Worm (Caenorhabditis elegans) whole organism, midembryonic: ENCODE data around the gene srd-65.
"Not testable (repeated sequence)": the region's sequence is repeated elsewhere in the genome, so short reads cannot be mapped to it uniquely, and the experiment has no call there.

ENCODE experiments used
- T22C8.4 ChIP-seq: fragments of 200-800 bp; sonication (Bioruptor generic); IDR thresholded peaks from 2 replicates; pipeline ENCODE4 v1.3.6; 2022; ENCODE audit warnings: missing genetic modification characterization, missing compliant biosample characterization
- cog-1 ChIP-seq: sonication (generic microtip); optimal IDR thresholded peaks from 2 replicates; lab custom pipeline; 2016; ENCODE audit warnings: missing genetic modification characterization, missing compliant biosample characterization
- flt-1 ChIP-seq: fragments of 200-800 bp; sonication (Bioruptor generic); IDR thresholded peaks from 2 replicates; pipeline ENCODE4 v1.3.6; 2022; ENCODE audit warnings: missing genetic modification characterization, missing compliant biosample characterization
- klf-2 ChIP-seq: fragments of 200-800 bp; sonication (Bioruptor generic); conservative IDR thresholded peaks from 2 replicates; pipeline ENCODE4 v1.3.6; 2022; ENCODE audit warnings: missing genetic modification reagents, missing genetic modification characterization, missing compliant biosample characterization
- med-1 ChIP-seq: sonication (generic microtip); optimal IDR thresholded peaks from 2 replicates; lab custom pipeline; 2017; ENCODE audit warnings: missing genetic modification characterization, mild to moderate bottlenecking, missing compliant biosample characterization, antibody characterized with exemption, missing genetic modification reagents; ENCODE audit not compliant: insufficient read depth
- ref-1 ChIP-seq: fragments of 200-800 bp; sonication (Bioruptor generic); conservative IDR thresholded peaks from 2 replicates; pipeline ENCODE4 v1.3.6; 2022; ENCODE audit warnings: missing genetic modification reagents, missing genetic modification characterization, missing compliant biosample characterization
- tab-1 ChIP-seq: fragments of 200-800 bp; sonication (Bioruptor generic); IDR thresholded peaks from 2 replicates; pipeline ENCODE4 v1.3.6; 2022; ENCODE audit warnings: missing genetic modification characterization, missing compliant biosample characterization
- ztf-23 ChIP-seq: fragments of 200-800 bp; sonication (Bioruptor generic); IDR thresholded peaks from 2 replicates; pipeline ENCODE4 v1.3.6; 2022; ENCODE audit warnings: missing genetic modification reagents, missing genetic modification characterization, missing compliant biosample characterization
- ztf-29 ChIP-seq: fragments of 200-800 bp; sonication (Bioruptor generic); IDR thresholded peaks from 2 replicates; pipeline ENCODE4 v1.3.6; 2022; ENCODE audit warnings: missing genetic modification reagents, missing genetic modification characterization, missing compliant biosample characterization

Gene srd-65

DNA sequence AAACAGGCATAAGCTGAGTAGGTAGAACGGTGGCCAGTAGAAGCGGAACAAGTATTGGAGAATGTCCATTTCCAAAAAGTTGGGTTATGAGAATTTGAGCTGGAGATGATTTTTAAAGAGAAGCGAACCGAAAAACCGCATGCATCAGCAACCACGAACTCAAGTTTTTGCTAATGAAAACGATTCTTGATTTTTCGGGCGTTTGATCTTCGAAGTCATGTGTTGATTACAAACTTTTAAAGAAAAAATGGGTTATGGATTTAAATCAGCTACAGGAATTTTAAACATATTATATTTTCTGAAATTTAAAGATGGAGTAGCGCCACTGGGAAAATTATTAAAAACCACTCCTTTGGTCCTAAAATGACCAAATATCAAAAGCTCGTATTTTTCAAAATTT lies at the start of gene srd-65:
srd-65 (minus strand) TSS at position 101 of the 400 bp plus-strand sequence.
- no peak for TF ChIP-seq ref-1 (GFP tag; lab: Robert Waterston, UW)
- no peak for TF ChIP-seq med-1 (GFP tag; lab: Kevin White, UChicago)
- no peak for TF ChIP-seq ztf-29 (GFP tag; lab: Robert Waterston, UW)
- no peak for TF ChIP-seq tab-1
- no peak for TF ChIP-seq klf-2
- no peak for TF ChIP-seq cog-1 (tag; lab: Kevin White, UChicago)
- no peak for TF ChIP-seq flt-1
- no peak for TF ChIP-seq ztf-23 (GFP tag; lab: Robert Waterston, UW)
- TF ChIP-seq T22C8.4 (GFP tag; lab: Robert Waterston, UW), result no peak

DNA sequence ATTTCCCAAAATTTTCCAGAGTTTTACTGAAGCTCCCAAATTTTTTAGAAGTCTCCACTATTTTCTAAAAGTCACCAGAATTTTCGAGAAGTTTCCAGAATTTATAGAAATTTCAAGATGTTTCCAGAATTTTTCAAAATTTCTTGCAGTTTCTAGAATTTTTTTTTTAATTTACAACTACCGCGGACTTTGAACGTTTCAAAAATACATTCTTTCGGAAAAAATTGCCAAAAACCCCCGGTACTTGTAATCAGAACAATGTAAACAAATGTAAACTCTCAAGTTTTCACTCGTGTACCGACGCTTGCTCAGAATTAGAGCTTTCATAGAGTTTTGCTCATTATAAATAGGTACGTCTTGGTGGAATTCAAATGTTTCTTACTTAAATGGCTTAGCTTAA lies 48.9 kb upstream of the srd-65 start, which contains the start of gene fbxa-39:
fbxa-39 (plus strand) TSS at position 301 of the 400 bp plus-strand sequence.
- no peak for TF ChIP-seq klf-2
- TF ChIP-seq ref-1 (GFP tag; lab: Robert Waterston, UW), result no peak
- no peak for TF ChIP-seq cog-1 (tag; lab: Kevin White, UChicago)

DNA sequence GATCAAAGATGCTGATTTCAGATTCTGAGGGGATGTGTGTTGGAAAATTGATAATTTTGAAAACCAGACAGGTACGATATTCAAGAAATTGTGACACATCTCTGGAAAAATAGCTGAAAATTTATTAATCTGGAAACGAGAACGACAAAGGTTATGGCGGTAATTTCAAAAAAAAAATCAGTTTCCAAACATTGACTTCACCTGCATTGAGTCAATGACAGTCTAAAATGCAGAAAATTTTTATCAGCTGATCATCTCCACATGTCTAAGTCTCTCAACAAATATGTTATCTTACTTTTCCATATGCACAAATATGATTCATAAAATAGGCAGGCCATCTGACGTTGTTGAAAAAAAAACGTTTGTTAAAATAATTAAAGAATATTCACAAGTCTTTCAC lies 48.2 kb upstream of the srd-65 start, which contains the start of gene fbxa-48:
fbxa-48 (minus strand) TSS at position 101 of the 400 bp plus-strand sequence.
- TF ChIP-seq ztf-23 (GFP tag; lab: Robert Waterston, UW), result no peak
- no peak for TF ChIP-seq ztf-29 (GFP tag; lab: Robert Waterston, UW)
- TF ChIP-seq med-1 (GFP tag; lab: Kevin White, UChicago), result no peak
- no peak for TF ChIP-seq flt-1
- TF ChIP-seq T22C8.4 (GFP tag; lab: Robert Waterston, UW), result no peak

DNA sequence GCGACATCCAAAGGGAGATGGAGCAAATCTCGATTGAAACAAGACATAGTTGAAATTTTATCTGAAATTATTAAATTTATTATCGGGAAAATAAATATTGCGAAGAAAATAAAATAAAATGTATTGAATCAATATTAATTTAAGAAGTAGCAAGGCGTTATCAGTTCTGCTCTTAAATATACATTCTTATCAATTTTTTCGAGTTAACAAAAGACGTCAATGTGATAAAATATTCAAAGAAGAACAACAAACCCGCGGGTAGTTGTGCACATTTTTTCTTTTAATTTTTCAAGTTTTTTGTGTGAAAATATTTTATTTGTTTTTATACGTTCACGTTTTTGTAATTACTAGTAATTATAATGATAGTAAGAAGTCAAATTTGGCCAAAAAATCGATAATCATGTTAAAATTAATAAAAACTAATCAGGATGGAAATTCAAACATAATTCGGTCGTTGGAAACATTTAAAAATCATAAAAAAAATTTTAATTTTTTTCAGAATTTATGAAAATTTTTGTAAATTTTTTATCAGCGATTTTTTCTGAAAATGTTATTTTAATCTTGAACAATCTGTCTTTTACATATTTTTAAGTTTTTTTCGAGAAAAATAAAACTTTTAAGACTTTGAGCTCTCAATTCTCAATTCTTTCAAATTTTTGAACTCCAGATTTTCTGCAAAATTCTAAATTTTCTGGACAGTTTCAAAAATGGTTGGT lies 42.3 kb upstream of the srd-65 start, which contains the start of gene fbxa-9:
fbxa-9 (plus strand) TSS at position 666 of the 716 bp plus-strand sequence.
- TF ChIP-seq T22C8.4 (GFP tag; lab: Robert Waterston, UW), result no peak
- TF ChIP-seq ztf-29 (GFP tag; lab: Robert Waterston, UW), result no peak
- no peak for TF ChIP-seq ztf-23 (GFP tag; lab: Robert Waterston, UW)
- no peak for TF ChIP-seq ref-1 (GFP tag; lab: Robert Waterston, UW)

DNA sequence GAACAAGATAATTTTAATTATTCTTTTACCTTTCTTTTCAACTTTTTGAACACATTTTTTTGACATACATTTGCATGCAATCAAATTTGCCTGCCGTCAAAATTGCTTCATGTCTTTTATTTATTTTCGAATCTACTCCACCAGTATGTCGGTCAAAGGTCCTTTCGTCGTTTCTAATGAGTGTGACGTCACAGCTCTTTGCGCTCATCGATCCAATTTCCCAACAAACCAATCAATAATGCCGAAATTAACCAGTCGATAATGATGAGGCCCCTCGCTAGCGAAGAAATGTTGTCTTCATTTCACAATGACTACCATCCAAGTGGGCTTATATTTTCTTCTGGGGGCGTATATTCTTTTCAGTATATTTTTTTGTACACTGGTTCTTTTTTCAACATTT lies 39.1 kb upstream of the srd-65 start, which contains the start of gene Y54F10BM.6:
Y54F10BM.6 (plus strand) TSS at position 301 of the 400 bp plus-strand sequence.
- TF ChIP-seq ref-1 (GFP tag; lab: Robert Waterston, UW) (no peak), ztf-29 (GFP tag; lab: Robert Waterston, UW) (no peak), flt-1 (no peak), tab-1 (no peak), cog-1 (tag; lab: Kevin White, UChicago) (no peak), ztf-23 (GFP tag; lab: Robert Waterston, UW) (no peak), T22C8.4 (GFP tag; lab: Robert Waterston, UW) (no peak), med-1 (GFP tag; lab: Kevin White, UChicago) (no peak), klf-2 (no peak)

DNA sequence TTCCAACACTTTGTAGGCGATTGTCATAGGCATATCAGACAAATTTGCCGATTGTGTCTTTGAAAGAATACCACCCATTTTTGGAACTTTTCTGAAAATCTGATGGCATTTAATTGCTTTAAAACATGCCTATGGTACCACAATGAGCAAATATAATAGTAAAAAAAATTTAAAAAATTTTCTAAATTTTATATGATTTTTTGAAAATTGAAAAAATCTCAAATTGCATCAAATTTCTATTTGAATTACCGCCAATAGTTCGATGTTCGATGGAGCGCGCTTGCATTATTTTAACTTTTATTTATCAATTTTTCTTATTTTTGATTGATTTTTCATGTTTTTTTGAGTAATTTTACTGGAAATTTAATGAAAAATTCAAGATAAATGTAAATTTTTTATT lies 37.5 kb upstream of the srd-65 start, which contains the start of gene fbxa-42:
fbxa-42 (minus strand) TSS at position 101 of the 400 bp plus-strand sequence.
- not testable (repeated sequence) for TF ChIP-seq ztf-29, ref-1, ztf-23 (GFP tag; lab: Robert Waterston, UW)

DNA sequence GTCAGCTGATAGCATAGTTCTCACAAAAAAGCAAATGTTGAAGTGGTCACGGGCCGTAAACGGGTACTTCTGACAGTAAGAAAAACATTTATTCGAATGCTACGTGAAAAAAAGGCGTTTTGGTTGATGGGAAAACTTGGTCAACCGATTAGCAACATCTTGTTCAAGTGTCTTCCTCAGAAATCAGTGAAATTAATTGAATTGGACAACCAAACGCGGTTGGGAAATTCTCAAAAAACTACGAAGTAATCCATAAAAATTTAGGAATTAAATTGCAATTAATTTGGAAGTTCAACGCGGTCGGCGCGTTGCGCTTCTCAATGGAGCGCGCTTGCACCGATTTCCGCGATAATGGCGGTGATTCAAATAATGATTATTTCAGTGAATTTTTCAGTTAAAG lies 35.5 kb upstream of the srd-65 start:
- no peak for TF ChIP-seq ztf-29 (GFP tag; lab: Robert Waterston, UW)
- TF ChIP-seq ztf-23 (GFP tag; lab: Robert Waterston, UW), result no peak
- TF ChIP-seq flt-1, result no peak
- no peak for TF ChIP-seq klf-2
- no peak for TF ChIP-seq tab-1
- no peak for TF ChIP-seq ref-1 (GFP tag; lab: Robert Waterston, UW)
- no peak for TF ChIP-seq cog-1 (tag; lab: Kevin White, UChicago)
- TF ChIP-seq T22C8.4 (GFP tag; lab: Robert Waterston, UW), result no peak
- TF ChIP-seq med-1 (GFP tag; lab: Kevin White, UChicago), result no peak

DNA sequence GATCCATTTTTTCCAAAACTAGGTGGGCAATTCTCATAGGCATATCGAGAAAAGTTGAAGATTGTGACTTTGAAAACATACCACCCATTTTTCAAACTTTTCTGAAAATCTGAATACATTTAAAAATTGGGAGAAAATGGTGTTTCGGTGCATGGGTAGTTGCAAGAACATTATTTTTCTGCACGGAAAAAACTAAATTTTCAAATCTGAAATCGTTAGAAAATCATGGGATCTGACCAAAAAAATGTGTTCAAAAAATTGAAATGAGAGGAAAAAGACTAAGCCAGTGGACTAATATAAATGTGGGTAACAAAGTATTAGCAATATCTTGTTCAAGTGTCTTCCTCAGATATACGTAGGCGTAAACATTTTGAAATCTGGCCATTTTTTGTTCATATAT lies 35.0 kb upstream of the srd-65 start, which contains the start of gene fbxa-43:
fbxa-43 (minus strand) TSS at position 101 of the 400 bp plus-strand sequence.
- TF ChIP-seq cog-1 (tag; lab: Kevin White, UChicago) (no peak), T22C8.4 (GFP tag; lab: Robert Waterston, UW) (no peak), tab-1 (no peak), ref-1 (GFP tag; lab: Robert Waterston, UW) (no peak), flt-1 (no peak), klf-2 (no peak), ztf-29 (GFP tag; lab: Robert Waterston, UW) (no peak), med-1 (GFP tag; lab: Kevin White, UChicago) (no peak), ztf-23 (GFP tag; lab: Robert Waterston, UW) (no peak)

DNA sequence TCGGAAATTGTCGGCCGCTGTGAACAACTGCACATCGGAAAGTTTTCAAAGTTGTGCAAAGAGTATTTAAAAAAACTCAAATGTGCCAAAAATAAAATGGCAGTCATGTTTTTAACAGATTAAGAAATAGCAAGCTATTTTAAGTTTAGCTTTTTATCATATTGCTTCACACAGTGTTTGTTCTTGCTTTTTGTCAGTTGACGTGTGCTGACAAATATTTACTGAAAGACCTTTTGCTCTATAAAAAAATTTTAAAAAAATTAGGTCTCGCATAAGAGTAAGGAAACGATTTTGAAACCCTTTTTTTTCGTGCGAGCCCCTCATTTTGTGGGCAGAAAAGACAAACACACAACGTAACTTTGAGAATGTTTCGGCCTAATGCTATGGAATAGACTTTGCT lies 31.7 kb upstream of the srd-65 start, which contains the start of gene fbxa-71:
fbxa-71 (plus strand) TSS at position 301 of the 400 bp plus-strand sequence.
- TF ChIP-seq ztf-23 (GFP tag; lab: Robert Waterston, UW), result no peak
- TF ChIP-seq med-1 (GFP tag; lab: Kevin White, UChicago), result no peak
- TF ChIP-seq T22C8.4 (GFP tag; lab: Robert Waterston, UW), result no peak
- TF ChIP-seq klf-2, result no peak
- no peak for TF ChIP-seq ref-1 (GFP tag; lab: Robert Waterston, UW)
- no peak for TF ChIP-seq ztf-29 (GFP tag; lab: Robert Waterston, UW)
- TF ChIP-seq cog-1 (tag; lab: Kevin White, UChicago), result no peak
- TF ChIP-seq flt-1, result no peak
- no peak for TF ChIP-seq tab-1
